Worm (Caenorhabditis elegans) whole organism, L1 larva: ENCODE data around the gene F54C9.11.
A peak's percentile ranks its signal among the peaks of the same experiment; 100 is the strongest.

Experiments used
- C34B4.2 ChIP-seq: sonication (generic microtip); optimal IDR thresholded peaks from 2 replicates; lab custom pipeline; 2017; ENCODE audit warnings: mild to moderate bottlenecking, missing genetic modification characterization, missing compliant biosample characterization
- aha-1 ChIP-seq: fragments of 150-350 bp; optimal IDR thresholded peaks from 2 replicates; lab custom pipeline; 2014; ENCODE audit warnings: missing biosample characterization, missing genetic modification characterization
- aly-2 ChIP-seq: fragments of 150-350 bp; optimal IDR thresholded peaks from 2 replicates; lab custom pipeline; 2014; ENCODE audit warnings: missing biosample characterization, missing genetic modification characterization
- ama-1 ChIP-seq: fragments of 150-350 bp; optimal IDR thresholded peaks from 2 replicates; lab custom pipeline; 2014
- blmp-1 ChIP-seq: fragments of 150-350 bp; optimal IDR thresholded peaks from 2 replicates; lab custom pipeline; 2014; ENCODE audit warnings: missing biosample characterization, missing genetic modification characterization
- ceh-63 ChIP-seq: fragments of 200-800 bp; sonication (Bioruptor generic); optimal IDR thresholded peaks from 2 replicates; lab custom pipeline; 2018; ENCODE audit warnings: mild to moderate bottlenecking, missing genetic modification characterization, missing compliant biosample characterization
- ceh-82 ChIP-seq, 3 experiments: fragments of 150-350 bp in 1 of 3; sonication (generic microtip) in 2 of 3; optimal IDR thresholded peaks; 2 replicates each; lab custom pipeline; 2014 to 2017; ENCODE audit warnings: missing biosample characterization in 3 of 3, missing genetic modification characterization in 3 of 3
- ces-1 ChIP-seq: fragments of 150-350 bp; optimal IDR thresholded peaks from 2 replicates; lab custom pipeline; 2014; ENCODE audit warnings: missing biosample characterization, missing genetic modification reagents, missing genetic modification characterization
- dpl-1 ChIP-seq, 3 experiments: fragments of 150-350 bp in 2 of 3; sonication (generic microtip) in 1 of 3; optimal IDR thresholded peaks; 2 replicates each; lab custom pipeline; 2014 to 2017; ENCODE audit warnings: missing biosample characterization in 3 of 3, missing genetic modification characterization in 3 of 3, missing genetic modification reagents in 3 of 3
- dsc-1 ChIP-seq: sonication (generic microtip); optimal IDR thresholded peaks from 2 replicates; lab custom pipeline; 2016; ENCODE audit warnings: mild to moderate bottlenecking, missing genetic modification characterization, missing compliant biosample characterization
- efl-3 ChIP-seq: fragments of 200-800 bp; sonication (Bioruptor generic); optimal IDR thresholded peaks from 2 replicates; lab custom pipeline; 2018; ENCODE audit warnings: mild to moderate bottlenecking, missing genetic modification characterization, missing compliant biosample characterization
- elt-2 ChIP-seq: sonication (generic microtip); optimal IDR thresholded peaks from 2 replicates; lab custom pipeline; 2016; ENCODE audit warnings: missing genetic modification characterization, mild to moderate bottlenecking, inconsistent platforms, missing compliant biosample characterization, missing genetic modification reagents
- fkh-10 ChIP-seq: sonication (generic microtip); optimal IDR thresholded peaks from 2 replicates; lab custom pipeline; 2017; ENCODE audit warnings: missing biosample characterization, missing genetic modification reagents, missing genetic modification characterization
- hlh-17 ChIP-seq: fragments of 200-800 bp; sonication (Bioruptor generic); optimal IDR thresholded peaks from 2 replicates; lab custom pipeline; 2018; ENCODE audit warnings: missing genetic modification characterization, mild to moderate bottlenecking, missing compliant biosample characterization, moderate library complexity, borderline replicate concordance
- hlh-4 ChIP-seq: sonication (generic microtip); optimal IDR thresholded peaks from 2 replicates; lab custom pipeline; 2016; ENCODE audit warnings: mild to moderate bottlenecking, missing genetic modification characterization, missing compliant biosample characterization
- hpl-2 ChIP-seq: fragments of 150-350 bp; optimal IDR thresholded peaks from 2 replicates; lab custom pipeline; 2014; ENCODE audit warnings: missing biosample characterization, missing genetic modification reagents, missing genetic modification characterization
- irx-1 ChIP-seq: sonication (generic microtip); optimal IDR thresholded peaks from 2 replicates; lab custom pipeline; 2016; ENCODE audit warnings: missing genetic modification characterization, missing compliant biosample characterization
- isw-1 ChIP-seq: fragments of 200-800 bp; sonication (Bioruptor generic); IDR thresholded peaks from 2 replicates; pipeline ENCODE4 v1.3.6; 2022; ENCODE audit warnings: missing genetic modification characterization, missing compliant biosample characterization
- lin-14 ChIP-seq: fragments of 200-800 bp; sonication (Bioruptor generic); optimal IDR thresholded peaks from 2 replicates; lab custom pipeline; 2018; ENCODE audit warnings: mild to moderate bottlenecking, missing genetic modification characterization, moderate library complexity, missing compliant biosample characterization
- lin-15B ChIP-seq: fragments of 150-350 bp; sonication (generic microtip); optimal IDR thresholded peaks from 3 replicates; lab custom pipeline; 2014; ENCODE audit warnings: missing biosample characterization, missing genetic modification characterization
- lin-35 ChIP-seq, 2 experiments: fragments of 150-350 bp; optimal IDR thresholded peaks; 2 replicates each; lab custom pipeline; 2014; ENCODE audit warnings: missing biosample characterization in 2 of 2, missing genetic modification characterization in 2 of 2, missing genetic modification reagents in 2 of 2
- lin-39 ChIP-seq: fragments of 150-350 bp; optimal IDR thresholded peaks from 2 replicates; lab custom pipeline; 2014; ENCODE audit warnings: missing biosample characterization, missing genetic modification reagents, missing genetic modification characterization
- lsy-2 ChIP-seq, 2 experiments: fragments of 150-350 bp; optimal IDR thresholded peaks; 2 replicates each; lab custom pipeline; 2014; ENCODE audit warnings: missing biosample characterization in 2 of 2, missing genetic modification characterization in 2 of 2
- mep-1 ChIP-seq: fragments of 150-350 bp; optimal IDR thresholded peaks from 2 replicates; lab custom pipeline; 2014; ENCODE audit warnings: missing biosample characterization, missing genetic modification characterization
- nhr-11 ChIP-seq: fragments of 150-350 bp; optimal IDR thresholded peaks from 2 replicates; lab custom pipeline; 2014; ENCODE audit warnings: missing biosample characterization, missing genetic modification characterization
- nhr-20 ChIP-seq: sonication (generic microtip); optimal IDR thresholded peaks from 2 replicates; lab custom pipeline; 2016; ENCODE audit warnings: mild to moderate bottlenecking, missing genetic modification characterization, missing compliant biosample characterization
- nhr-28 ChIP-seq: fragments of 150-350 bp; optimal IDR thresholded peaks from 2 replicates; lab custom pipeline; 2014; ENCODE audit warnings: missing biosample characterization, missing genetic modification characterization
- nhr-47 ChIP-seq: sonication (generic microtip); optimal IDR thresholded peaks from 2 replicates; lab custom pipeline; 2016; ENCODE audit warnings: mild to moderate bottlenecking, missing genetic modification characterization, moderate library complexity, missing compliant biosample characterization
- nhr-71 ChIP-seq: sonication (generic microtip); optimal IDR thresholded peaks from 2 replicates; lab custom pipeline; 2016; ENCODE audit warnings: mild to moderate bottlenecking, missing genetic modification characterization, moderate library complexity, missing compliant biosample characterization
- nhr-76 ChIP-seq: sonication (generic microtip); optimal IDR thresholded peaks from 2 replicates; lab custom pipeline; 2017; ENCODE audit warnings: missing biosample characterization, missing genetic modification characterization
- nhr-84 ChIP-seq: sonication (generic microtip); optimal IDR thresholded peaks from 2 replicates; lab custom pipeline; 2017; ENCODE audit warnings: missing biosample characterization, missing genetic modification characterization
- nhr-85 ChIP-seq: sonication (generic microtip); peaks from one replicate; lab custom pipeline; 2016; ENCODE audit warnings: missing genetic modification characterization, inconsistent platforms, missing compliant biosample characterization
- nhr-90 ChIP-seq: sonication (generic microtip); optimal IDR thresholded peaks from 2 replicates; lab custom pipeline; 2016; ENCODE audit warnings: mild to moderate bottlenecking, missing genetic modification characterization, missing compliant biosample characterization; ENCODE audit not compliant: poor library complexity
- pqm-1 ChIP-seq: sonication (generic microtip); optimal IDR thresholded peaks from 3 replicates; lab custom pipeline; 2017; ENCODE audit warnings: missing biosample characterization, missing genetic modification characterization
- rnt-1 ChIP-seq: sonication (generic microtip); optimal IDR thresholded peaks from 2 replicates; lab custom pipeline; 2016; ENCODE audit warnings: mild to moderate bottlenecking, missing genetic modification characterization, moderate library complexity, missing compliant biosample characterization
- skn-1 ChIP-seq: fragments of 150-350 bp; optimal IDR thresholded peaks from 2 replicates; lab custom pipeline; 2014; ENCODE audit warnings: missing biosample characterization, missing genetic modification characterization
- tbx-2 ChIP-seq: sonication (generic microtip); optimal IDR thresholded peaks from 2 replicates; lab custom pipeline; 2016; ENCODE audit warnings: missing genetic modification characterization, missing compliant biosample characterization
- unc-130 ChIP-seq: fragments of 150-350 bp; optimal IDR thresholded peaks from 2 replicates; lab custom pipeline; 2017; ENCODE audit warnings: missing biosample characterization, missing genetic modification characterization, inconsistent platforms
- unc-30 ChIP-seq: sonication (generic microtip); optimal IDR thresholded peaks from 2 replicates; lab custom pipeline; 2017; ENCODE audit warnings: missing biosample characterization, missing genetic modification characterization
- unc-86 ChIP-seq: sonication (generic microtip); optimal IDR thresholded peaks from 2 replicates; lab custom pipeline; 2016; ENCODE audit warnings: missing genetic modification characterization, missing compliant biosample characterization
- unc-98 ChIP-seq: fragments of 200-800 bp; sonication (Bioruptor generic); IDR thresholded peaks from 2 replicates; pipeline ENCODE4 v1.3.6; 2022; ENCODE audit warnings: missing genetic modification characterization, missing compliant biosample characterization
- vab-15 ChIP-seq: sonication (generic microtip); optimal IDR thresholded peaks from 2 replicates; lab custom pipeline; 2017; ENCODE audit warnings: missing genotype, mild to moderate bottlenecking, missing genetic modification characterization, missing compliant biosample characterization
- xbp-1 ChIP-seq: sonication (generic microtip); optimal IDR thresholded peaks from 2 replicates; lab custom pipeline; 2016; ENCODE audit warnings: missing genetic modification characterization, missing compliant biosample characterization
- zip-4 ChIP-seq: fragments of 200-800 bp; sonication (Bioruptor generic); optimal IDR thresholded peaks from 2 replicates; lab custom pipeline; 2018; ENCODE audit warnings: mild to moderate bottlenecking, missing genetic modification characterization, moderate library complexity, missing compliant biosample characterization

The F54C9.11 gene

DNA sequence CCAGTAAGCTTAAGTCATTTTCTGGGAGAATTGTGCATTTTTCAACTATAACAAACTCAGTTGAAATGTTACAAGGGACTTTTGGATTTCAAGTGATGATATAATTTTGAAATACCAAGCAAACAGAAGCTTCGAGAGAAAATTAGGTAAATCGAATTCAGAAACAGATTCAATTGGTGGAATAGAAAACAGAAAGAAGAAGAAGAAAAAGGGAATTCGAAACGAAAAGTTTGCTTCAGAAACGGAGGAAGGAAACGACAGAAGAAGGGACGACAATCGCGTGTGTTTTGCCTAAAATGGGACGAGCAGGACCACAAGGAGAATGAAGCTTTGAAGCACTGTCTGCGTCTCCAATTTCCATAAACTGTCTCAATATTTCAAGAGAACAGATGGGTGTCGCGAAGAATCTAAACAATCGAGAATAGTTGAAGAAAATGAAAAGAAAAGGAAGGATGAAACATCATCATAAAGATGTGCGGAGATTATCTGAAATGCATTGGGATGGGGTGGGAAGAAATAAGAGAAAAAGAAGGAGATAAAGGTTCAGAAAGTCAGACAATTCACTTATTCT is 2.9 kb upstream of the F54C9.11 start:
- TF ChIP-seq tbx-2 (tag; lab: Kevin White, UChicago): peak; percentile 39
- TF ChIP-seq fkh-10 (GFP tag; lab: Kevin White, UChicago): peak; percentile 14
- peak; percentile 14 for TF ChIP-seq blmp-1 (tag; lab: Kevin White, UChicago)
- peak; percentile 73 for TF ChIP-seq lin-14
- no peak for TF ChIP-seq dpl-1 (GFP tag; optimal IDR thresholded peaks at IDR 0.05; lab: Kevin White, UChicago)
- TF ChIP-seq pqm-1 (tag; lab: Kevin White, UChicago): no peak
- TF ChIP-seq nhr-71: peak; percentile 39

DNA sequence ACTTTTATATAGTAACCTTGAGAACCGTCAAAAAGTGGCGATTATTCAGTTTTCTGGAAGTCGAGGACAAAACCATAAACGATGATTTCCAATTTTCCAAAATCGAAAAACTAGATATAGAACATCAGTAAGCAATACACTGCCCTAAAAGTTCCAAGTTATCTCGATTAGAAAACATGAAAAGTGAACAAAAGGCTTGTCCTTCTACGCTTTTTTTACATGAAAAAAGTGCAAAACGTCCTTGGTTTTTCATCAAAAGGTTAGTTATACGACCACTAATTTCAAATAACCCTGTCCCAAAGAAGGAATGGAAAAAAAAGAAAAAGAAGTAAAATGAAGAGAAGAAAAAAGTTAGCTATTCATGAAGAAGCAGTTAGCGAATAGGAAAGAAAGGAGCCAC is 1.0 kb upstream of the F54C9.11 start:
- TF ChIP-seq nhr-84 (tag; lab: Kevin White, UChicago): no peak
- TF ChIP-seq unc-86 (tag; lab: Kevin White, UChicago): no peak
- TF ChIP-seq nhr-11 (tag; lab: Kevin White, UChicago): no peak
- TF ChIP-seq pqm-1 (tag; lab: Kevin White, UChicago): no peak
- TF ChIP-seq C34B4.2 (tag; lab: Kevin White, UChicago): no peak
- no peak for TF ChIP-seq hpl-2 (GFP tag; lab: Kevin White, UChicago)
- no peak for TF ChIP-seq nhr-90
- TF ChIP-seq unc-30 (tag; lab: Kevin White, UChicago): no peak
- TF ChIP-seq ama-1: no peak
- TF ChIP-seq lin-39 (tag; lab: Kevin White, UChicago): no peak
- no peak for TF ChIP-seq mep-1 (tag; lab: Kevin White, UChicago)
- TF ChIP-seq unc-130 (tag; lab: Kevin White, UChicago): no peak
- no peak for TF ChIP-seq nhr-85 (tag; lab: Kevin White, UChicago)
- TF ChIP-seq elt-2: no peak

DNA sequence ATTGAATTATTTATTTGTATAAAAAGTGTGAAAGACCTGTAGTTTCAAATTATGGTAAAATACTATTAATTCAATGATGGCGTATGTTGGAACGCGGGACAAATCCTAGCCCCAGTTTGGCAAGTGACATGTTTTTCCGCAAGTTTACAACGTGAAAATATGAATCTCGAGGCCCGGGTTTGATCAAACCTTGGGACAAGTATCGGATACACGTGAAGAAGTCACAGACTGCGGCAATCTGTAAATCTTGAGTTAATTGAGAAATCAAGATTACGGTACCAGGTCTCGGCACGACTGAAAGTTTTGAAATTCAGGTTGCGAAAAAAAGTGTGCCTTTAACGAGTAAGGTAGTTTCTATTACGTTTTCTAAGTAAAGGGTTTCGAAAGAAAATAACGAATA is 1.9 kb downstream of the F54C9.11 start:
- TF ChIP-seq hlh-4 (tag; lab: Kevin White, UChicago): no peak
- TF ChIP-seq dsc-1 (tag; lab: Kevin White, UChicago): no peak
- no peak for TF ChIP-seq ces-1
- no peak for TF ChIP-seq C34B4.2 (tag; lab: Kevin White, UChicago)
- no peak for TF ChIP-seq unc-130 (tag; lab: Kevin White, UChicago)
- no peak for TF ChIP-seq lin-35 (GFP tag; optimal IDR thresholded peaks at IDR 0.05; lab: Kevin White, UChicago)
- no peak for TF ChIP-seq aha-1 (tag; lab: Kevin White, UChicago)
- no peak for TF ChIP-seq nhr-20 (tag; lab: Kevin White, UChicago)
- TF ChIP-seq unc-98 (GFP tag; lab: Robert Waterston, UW): no peak
- no peak for TF ChIP-seq efl-3 (GFP tag; lab: Kevin White, UChicago)
- no peak for TF ChIP-seq pqm-1 (tag; lab: Kevin White, UChicago)
- TF ChIP-seq nhr-28 (tag; lab: Kevin White, UChicago): no peak
- TF ChIP-seq skn-1 (tag; lab: Kevin White, UChicago): no peak
- TF ChIP-seq fkh-10 (GFP tag; lab: Kevin White, UChicago): no peak
- TF ChIP-seq aly-2 (tag; lab: Kevin White, UChicago): no peak
- no peak for TF ChIP-seq ceh-63

DNA sequence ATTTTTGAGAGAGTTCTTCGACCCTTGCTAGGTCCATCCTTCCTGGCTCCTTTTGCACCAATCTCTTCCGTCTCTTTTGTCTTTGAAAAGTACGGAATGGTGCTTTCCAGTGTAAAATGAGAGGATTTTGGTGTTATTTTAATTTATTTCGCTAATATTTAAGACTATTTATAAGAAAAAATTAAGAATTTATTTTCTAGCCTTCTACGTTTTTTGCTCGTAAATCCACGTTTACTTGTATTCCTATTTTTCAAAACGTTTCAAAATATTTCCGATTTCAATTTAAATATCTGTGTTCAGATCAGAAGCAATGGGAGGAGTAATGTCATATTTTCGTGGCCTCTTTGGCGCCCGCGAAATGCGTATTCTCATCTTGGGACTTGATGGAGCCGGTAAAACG is 3.2 kb downstream of the F54C9.11 start, which contains the start of gene arl-1:
Gene arl-1, plus strand, starts transcription at position 301 of the 400 bp plus-strand sequence.
- TF ChIP-seq ceh-82 (tag; optimal IDR thresholded peaks at IDR 0.05; lab: Kevin White, UChicago): no peak
- no peak for TF ChIP-seq isw-1 (GFP tag; lab: Robert Waterston, UW)
- no peak for TF ChIP-seq irx-1 (tag; lab: Kevin White, UChicago)
- no peak for TF ChIP-seq nhr-28 (tag; lab: Kevin White, UChicago)
- no peak for TF ChIP-seq vab-15 (tag; lab: Kevin White, UChicago)
- TF ChIP-seq ceh-63: no peak
- no peak for TF ChIP-seq ama-1
- TF ChIP-seq lsy-2 (tag; optimal IDR thresholded peaks at IDR 0.05; lab: Kevin White, UChicago): no peak
- TF ChIP-seq nhr-47 (tag; lab: Kevin White, UChicago): no peak
- TF ChIP-seq nhr-76 (tag; lab: Kevin White, UChicago): no peak
- TF ChIP-seq rnt-1 (tag; lab: Kevin White, UChicago): no peak
- no peak for TF ChIP-seq nhr-90
- TF ChIP-seq pqm-1 (tag; lab: Kevin White, UChicago): no peak
- no peak for TF ChIP-seq lin-15B (tag; lab: Kevin White, UChicago)
- TF ChIP-seq nhr-11 (tag; lab: Kevin White, UChicago): no peak
- TF ChIP-seq hlh-17 (GFP tag; lab: Kevin White, UChicago): no peak
- no peak for TF ChIP-seq zip-4
- TF ChIP-seq xbp-1: no peak
- TF ChIP-seq dsc-1 (tag; lab: Kevin White, UChicago): no peak
- no peak for TF ChIP-seq nhr-84 (tag; lab: Kevin White, UChicago)
- TF ChIP-seq, all 84 proteins: peak for 0
